Worm (Caenorhabditis elegans) whole organism, L2 larva: ENCODE results near the gene C29F7.10.
A peak's percentile ranks its signal among the peaks of the same experiment; 100 is the strongest.

ENCODE experiments used
- C34F6.9 ChIP-seq: fragments of 150-350 bp; optimal IDR thresholded peaks from 2 replicates; lab custom pipeline; 2014; ENCODE audit warnings: missing biosample characterization, missing genetic modification characterization
- F13H6.1 ChIP-seq: sonication (generic microtip); optimal IDR thresholded peaks from 2 replicates; lab custom pipeline; 2016; ENCODE audit warnings: missing genetic modification characterization, missing compliant biosample characterization
- R02D3.7 ChIP-seq: fragments of 150-350 bp; optimal IDR thresholded peaks from 2 replicates; lab custom pipeline; 2014; ENCODE audit warnings: missing biosample characterization, missing genetic modification characterization
- Y55F3AM.14 ChIP-seq: fragments of 200-800 bp; sonication (Bioruptor generic); optimal IDR thresholded peaks from 2 replicates; lab custom pipeline; 2018; ENCODE audit warnings: mild to moderate bottlenecking, missing genetic modification characterization, missing compliant biosample characterization
- ZK546.5 ChIP-seq: sonication (generic microtip); optimal IDR thresholded peaks from 2 replicates; lab custom pipeline; 2017; ENCODE audit warnings: missing biosample characterization, missing genetic modification characterization
- alr-1 ChIP-seq: fragments of 150-350 bp; optimal IDR thresholded peaks from 2 replicates; lab custom pipeline; 2014; ENCODE audit warnings: missing biosample characterization, missing genetic modification characterization
- aly-2 ChIP-seq: fragments of 150-350 bp; optimal IDR thresholded peaks from 2 replicates; lab custom pipeline; 2014; ENCODE audit warnings: missing biosample characterization, missing genetic modification characterization
- ama-1 ChIP-seq: fragments of 150-350 bp; optimal IDR thresholded peaks from 2 replicates; lab custom pipeline; 2018; ENCODE audit warnings: inconsistent platforms
- blmp-1 ChIP-seq: sonication (generic microtip); optimal IDR thresholded peaks from 2 replicates; lab custom pipeline; 2017; ENCODE audit warnings: missing genetic modification characterization, mild to moderate bottlenecking, missing compliant biosample characterization, antibody characterized with exemption, moderate library complexity; ENCODE audit not compliant: insufficient read depth
- ceh-16 ChIP-seq: fragments of 150-350 bp; optimal IDR thresholded peaks from 2 replicates; lab custom pipeline; 2014; ENCODE audit warnings: missing biosample characterization, missing genetic modification characterization
- ceh-82 ChIP-seq: fragments of 150-350 bp; optimal IDR thresholded peaks from 2 replicates; lab custom pipeline; 2014; ENCODE audit warnings: missing biosample characterization, missing genetic modification characterization
- crh-2 ChIP-seq: sonication (generic microtip); optimal IDR thresholded peaks from 2 replicates; lab custom pipeline; 2017; ENCODE audit warnings: missing biosample characterization, missing genetic modification characterization
- dmd-4 ChIP-seq: sonication (generic microtip); optimal IDR thresholded peaks from 2 replicates; lab custom pipeline; 2017; ENCODE audit warnings: missing biosample characterization, missing genetic modification characterization
- egl-27 ChIP-seq: sonication (generic microtip); optimal IDR thresholded peaks from 3 replicates; lab custom pipeline; 2017; ENCODE audit warnings: missing biosample characterization, missing genetic modification reagents, missing genetic modification characterization
- elt-1 ChIP-seq: fragments of 150-350 bp; optimal IDR thresholded peaks from 2 replicates; lab custom pipeline; 2014; ENCODE audit warnings: missing biosample characterization, missing genetic modification characterization
- elt-3 ChIP-seq: sonication (generic microtip); optimal IDR thresholded peaks from 2 replicates; lab custom pipeline; 2017; ENCODE audit warnings: missing biosample characterization, missing genetic modification characterization
- fos-1 ChIP-seq: fragments of 150-350 bp; optimal IDR thresholded peaks from 2 replicates; lab custom pipeline; 2014; ENCODE audit warnings: missing biosample characterization, missing genetic modification characterization
- gmeb-1 ChIP-seq: fragments of 150-350 bp; optimal IDR thresholded peaks from 2 replicates; lab custom pipeline; 2014; ENCODE audit warnings: missing biosample characterization, missing genetic modification characterization
- lin-11 ChIP-seq: fragments of 150-350 bp; sonication (generic microtip); optimal IDR thresholded peaks from 2 replicates; lab custom pipeline; 2014; ENCODE audit warnings: missing biosample characterization, missing genetic modification characterization, inconsistent platforms, mixed read lengths
- lin-13 ChIP-seq: fragments of 150-350 bp; optimal IDR thresholded peaks from 2 replicates; lab custom pipeline; 2014; ENCODE audit warnings: missing biosample characterization, missing genetic modification reagents, missing genetic modification characterization
- lin-39 ChIP-seq: fragments of 150-350 bp; optimal IDR thresholded peaks from 2 replicates; lab custom pipeline; 2014; ENCODE audit warnings: missing biosample characterization, missing genetic modification reagents, missing genetic modification characterization
- lsy-2 ChIP-seq, 2 experiments: fragments of 150-350 bp in 1 of 2; sonication (generic microtip) in 1 of 2; optimal IDR thresholded peaks; 2 replicates each; lab custom pipeline; 2014 to 2017; ENCODE audit warnings: missing biosample characterization in 2 of 2, missing genetic modification characterization in 2 of 2
- mab-5 ChIP-seq: fragments of 150-350 bp; optimal IDR thresholded peaks from 2 replicates; lab custom pipeline; 2014; ENCODE audit warnings: missing biosample characterization, missing genetic modification characterization
- mbf-1 ChIP-seq: sonication (generic microtip); optimal IDR thresholded peaks from 2 replicates; lab custom pipeline; 2017; ENCODE audit warnings: missing biosample characterization, missing genetic modification characterization
- mdl-1 ChIP-seq, 2 experiments: fragments of 150-350 bp in 1 of 2; sonication (generic microtip) in 1 of 2; optimal IDR thresholded peaks; 2 replicates each; lab custom pipeline; 2017; ENCODE audit warnings: missing biosample characterization in 2 of 2, missing genetic modification characterization in 2 of 2
- nhr-10 ChIP-seq: sonication (generic microtip); optimal IDR thresholded peaks from 2 replicates; lab custom pipeline; 2017; ENCODE audit warnings: missing biosample characterization, missing genetic modification characterization
- nhr-11 ChIP-seq: fragments of 150-350 bp; optimal IDR thresholded peaks from 2 replicates; lab custom pipeline; 2014; ENCODE audit warnings: missing biosample characterization, missing genetic modification characterization
- nhr-12 ChIP-seq: fragments of 150-350 bp; optimal IDR thresholded peaks from 2 replicates; lab custom pipeline; 2014; ENCODE audit warnings: missing biosample characterization, missing genetic modification characterization
- nhr-129 ChIP-seq: fragments of 150-350 bp; optimal IDR thresholded peaks from 2 replicates; lab custom pipeline; 2014; ENCODE audit warnings: missing biosample characterization, missing genetic modification characterization
- nhr-21 ChIP-seq: fragments of 150-350 bp; optimal IDR thresholded peaks from 2 replicates; lab custom pipeline; 2014; ENCODE audit warnings: missing biosample characterization, missing genetic modification characterization
- nhr-23 ChIP-seq: fragments of 150-350 bp; optimal IDR thresholded peaks from 2 replicates; lab custom pipeline; 2014; ENCODE audit warnings: missing biosample characterization, missing genetic modification reagents, missing genetic modification characterization
- nhr-237 ChIP-seq: fragments of 150-350 bp; optimal IDR thresholded peaks from 2 replicates; lab custom pipeline; 2014; ENCODE audit warnings: missing biosample characterization, missing genetic modification characterization
- nhr-25 ChIP-seq: fragments of 150-350 bp; sonication (generic microtip); optimal IDR thresholded peaks from 3 replicates; lab custom pipeline; 2014; ENCODE audit warnings: missing biosample characterization, missing genetic modification characterization
- nhr-6 ChIP-seq: fragments of 150-350 bp; optimal IDR thresholded peaks from 2 replicates; lab custom pipeline; 2014; ENCODE audit warnings: missing biosample characterization, missing genetic modification characterization
- nhr-77 ChIP-seq: fragments of 150-350 bp; optimal IDR thresholded peaks from 2 replicates; lab custom pipeline; 2014; ENCODE audit warnings: missing biosample characterization, missing genetic modification characterization
- peb-1 ChIP-seq: fragments of 150-350 bp; optimal IDR thresholded peaks from 2 replicates; lab custom pipeline; 2014; ENCODE audit warnings: missing biosample characterization, missing genetic modification characterization
- sem-4 ChIP-seq: fragments of 150-350 bp; optimal IDR thresholded peaks from 2 replicates; lab custom pipeline; 2014; ENCODE audit warnings: missing biosample characterization, missing genetic modification reagents, missing genetic modification characterization
- skn-1 ChIP-seq: sonication (generic microtip); optimal IDR thresholded peaks from 2 replicates; lab custom pipeline; 2017; ENCODE audit warnings: missing biosample characterization, missing genetic modification characterization
- sma-3 ChIP-seq: sonication (generic microtip); optimal IDR thresholded peaks from 2 replicates; lab custom pipeline; 2016; ENCODE audit warnings: missing genetic modification reagents, missing genetic modification characterization, missing compliant biosample characterization
- sma-9 ChIP-seq, 2 experiments: fragments of 150-350 bp in 1 of 2; sonication (generic microtip) in 1 of 2; optimal IDR thresholded peaks; 2 replicates each; lab custom pipeline; 2014 to 2016; ENCODE audit warnings: missing genetic modification characterization in 2 of 2, mild to moderate bottlenecking in 1 of 2, missing biosample characterization in 1 of 2, missing compliant biosample characterization in 1 of 2, missing genetic modification reagents in 1 of 2, moderate library complexity in 1 of 2
- snpc-4 ChIP-seq: fragments of 150-350 bp; optimal IDR thresholded peaks from 2 replicates; lab custom pipeline; 2014; ENCODE audit warnings: missing biosample characterization, missing genetic modification characterization
- unc-39 ChIP-seq: fragments of 150-350 bp; optimal IDR thresholded peaks from 2 replicates; lab custom pipeline; 2014; ENCODE audit warnings: missing biosample characterization, missing genetic modification characterization
- unc-55 ChIP-seq: fragments of 150-350 bp; sonication (generic microtip); optimal IDR thresholded peaks from 3 replicates; lab custom pipeline; 2014; ENCODE audit warnings: missing biosample characterization, missing genetic modification reagents, missing genetic modification characterization
- unc-62 ChIP-seq: fragments of 150-350 bp; optimal IDR thresholded peaks from 2 replicates; lab custom pipeline; 2014; ENCODE audit warnings: missing biosample characterization, missing genetic modification reagents, missing genetic modification characterization
- zag-1 ChIP-seq: fragments of 150-350 bp; optimal IDR thresholded peaks from 2 replicates; lab custom pipeline; 2014; ENCODE audit warnings: missing biosample characterization, missing genetic modification characterization
- ztf-1 ChIP-seq: fragments of 200-800 bp; sonication (Bioruptor generic); conservative IDR thresholded peaks from 2 replicates; pipeline ENCODE4 v1.3.6; 2022; ENCODE audit warnings: missing genetic modification characterization, missing compliant biosample characterization
- ztf-11 ChIP-seq: sonication (generic microtip); optimal IDR thresholded peaks from 2 replicates; lab custom pipeline; 2017; ENCODE audit warnings: missing biosample characterization, missing genetic modification characterization
- ztf-4 ChIP-seq: fragments of 150-350 bp; optimal IDR thresholded peaks from 2 replicates; lab custom pipeline; 2014; ENCODE audit warnings: missing biosample characterization, missing genetic modification characterization

The C29F7.10 gene

DNA sequence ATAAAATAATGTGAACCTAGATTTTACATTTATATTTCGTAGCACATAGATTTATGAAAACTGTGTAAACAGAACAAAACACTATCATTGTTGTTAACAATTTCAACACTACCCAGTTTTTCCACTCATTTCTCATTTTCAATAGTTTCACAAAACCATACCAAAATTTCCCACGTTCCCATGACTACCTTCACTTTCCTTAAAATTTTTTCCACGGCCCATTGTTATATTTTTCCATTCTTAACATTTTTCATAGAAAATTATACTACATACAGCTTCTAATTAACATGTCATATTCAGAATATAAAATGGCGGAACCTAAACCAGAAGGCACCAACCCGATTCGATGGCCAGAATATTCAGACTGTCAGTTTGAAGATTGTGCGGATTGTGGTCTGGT, 29.5 kb downstream of the C29F7.10 start, which contains the start of gene F02C12.1:
TSS of gene F02C12.1 (plus strand) at position 301 of the 400 bp plus-strand sequence.
- no peak for TF ChIP-seq nhr-11 (tag; lab: Kevin White, UChicago)
- no peak for TF ChIP-seq sma-3 (GFP tag; lab: Kevin White, UChicago)
- no peak for TF ChIP-seq nhr-237 (tag; lab: Kevin White, UChicago)
- TF ChIP-seq lin-11 (tag; lab: Kevin White, UChicago), result no peak
- no peak for TF ChIP-seq unc-39 (tag; lab: Kevin White, UChicago)
- TF ChIP-seq mdl-1 (tag; optimal IDR thresholded peaks at IDR 0.05; lab: Kevin White, UChicago), result no peak
- no peak for TF ChIP-seq nhr-77 (tag; lab: Kevin White, UChicago)
- no peak for TF ChIP-seq F13H6.1 (tag; lab: Kevin White, UChicago)
- no peak for TF ChIP-seq nhr-23 (tag; lab: Kevin White, UChicago)
- no peak for TF ChIP-seq nhr-10
- TF ChIP-seq sma-9 (GFP tag; optimal IDR thresholded peaks at IDR 0.05; lab: Kevin White, UChicago), result no peak
- no peak for TF ChIP-seq sma-9 (tag; optimal IDR thresholded peaks at IDR 0.05; lab: Kevin White, UChicago)
- TF ChIP-seq dmd-4 (tag; lab: Kevin White, UChicago), result no peak
- TF ChIP-seq fos-1 (tag; lab: Kevin White, UChicago), result no peak
- TF ChIP-seq ZK546.5 (tag; lab: Kevin White, UChicago), result no peak
- no peak for TF ChIP-seq mbf-1 (tag; lab: Kevin White, UChicago)
- no peak for TF ChIP-seq gmeb-1 (tag; lab: Kevin White, UChicago)
- no peak for TF ChIP-seq lin-13 (GFP tag; lab: Kevin White, UChicago)
- TF ChIP-seq nhr-21 (tag; lab: Kevin White, UChicago), result no peak
- no peak for TF ChIP-seq skn-1 (tag; lab: Kevin White, UChicago)

DNA sequence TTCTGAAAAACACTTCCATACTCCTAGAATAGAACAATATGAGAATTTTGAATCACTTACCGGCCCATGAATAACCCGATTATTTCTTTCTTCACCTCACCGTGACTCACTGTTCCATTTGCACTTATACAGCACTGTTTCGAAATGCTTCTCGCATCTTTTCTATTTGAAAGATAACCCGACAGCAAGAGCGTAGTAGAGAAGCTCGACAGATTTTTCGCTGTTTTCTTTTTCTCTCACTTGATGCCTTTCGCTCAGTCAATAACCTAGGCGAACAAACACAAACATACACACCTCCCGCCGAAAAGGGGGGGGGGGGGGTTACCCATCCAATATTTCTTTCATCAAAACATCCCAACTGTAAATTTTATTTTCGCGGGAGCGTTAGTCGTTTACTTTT, 30.0 kb downstream of the C29F7.10 start:
- TF ChIP-seq unc-62 (GFP tag; lab: Kevin White, UChicago), result no peak
- TF ChIP-seq nhr-77 (tag; lab: Kevin White, UChicago), result no peak
- no peak for TF ChIP-seq skn-1 (tag; lab: Kevin White, UChicago)
- no peak for TF ChIP-seq ztf-4 (tag; lab: Kevin White, UChicago)
- TF ChIP-seq nhr-12 (tag; lab: Kevin White, UChicago), result no peak
- TF ChIP-seq nhr-23 (tag; lab: Kevin White, UChicago), result no peak
- TF ChIP-seq crh-2 (tag; lab: Kevin White, UChicago), result no peak
- TF ChIP-seq nhr-237 (tag; lab: Kevin White, UChicago), result no peak
- no peak for TF ChIP-seq mdl-1 (tag; optimal IDR thresholded peaks at IDR 0.05; lab: Kevin White, UChicago)
- no peak for TF ChIP-seq dmd-4 (tag; lab: Kevin White, UChicago)
- TF ChIP-seq ceh-16 (tag; lab: Kevin White, UChicago), result no peak
- TF ChIP-seq alr-1 (tag; lab: Kevin White, UChicago), result no peak
- TF ChIP-seq egl-27 (tag; lab: Kevin White, UChicago), result no peak
- TF ChIP-seq elt-3, result no peak
- TF ChIP-seq F13H6.1 (tag; lab: Kevin White, UChicago), result peak; percentile 55
- no peak for TF ChIP-seq R02D3.7 (tag; lab: Kevin White, UChicago)
- peak; percentile 0 for TF ChIP-seq gmeb-1 (tag; lab: Kevin White, UChicago)
- TF ChIP-seq nhr-129 (tag; lab: Kevin White, UChicago), result peak; percentile 45
- peak; percentile 10 for TF ChIP-seq blmp-1 (tag; lab: Kevin White, UChicago)
- no peak for TF ChIP-seq snpc-4 (tag; lab: Kevin White, UChicago)
- TF ChIP-seq aly-2 (tag; lab: Kevin White, UChicago), result no peak
- no peak for TF ChIP-seq nhr-25
- TF ChIP-seq Y55F3AM.14 (GFP tag; lab: Kevin White, UChicago), result no peak
- no peak for TF ChIP-seq peb-1
- peak; percentile 49 for TF ChIP-seq sma-9 (GFP tag; optimal IDR thresholded peaks at IDR 0.05; lab: Kevin White, UChicago)
- no peak for TF ChIP-seq sma-9 (tag; optimal IDR thresholded peaks at IDR 0.05; lab: Kevin White, UChicago)
- no peak for TF ChIP-seq zag-1
- no peak for TF ChIP-seq nhr-10
- TF ChIP-seq sem-4 (tag; lab: Kevin White, UChicago), result no peak
- TF ChIP-seq ZK546.5 (tag; lab: Kevin White, UChicago), result no peak
- peak; percentile 22 for TF ChIP-seq sma-3 (GFP tag; lab: Kevin White, UChicago)
- no peak for TF ChIP-seq nhr-6 (tag; lab: Kevin White, UChicago)
- TF ChIP-seq lin-11 (tag; lab: Kevin White, UChicago), result no peak
- no peak for TF ChIP-seq nhr-11 (tag; lab: Kevin White, UChicago)
- no peak for TF ChIP-seq lin-13 (GFP tag; lab: Kevin White, UChicago)
- no peak for TF ChIP-seq elt-1 (tag; lab: Kevin White, UChicago)
- no peak for TF ChIP-seq unc-39 (tag; lab: Kevin White, UChicago)
- no peak for TF ChIP-seq lin-39 (tag; lab: Kevin White, UChicago)
- no peak for TF ChIP-seq mab-5
- TF ChIP-seq mbf-1 (tag; lab: Kevin White, UChicago), result no peak
- TF ChIP-seq ztf-11 (tag; lab: Kevin White, UChicago), result no peak
- TF ChIP-seq ztf-1, result no peak
- no peak for TF ChIP-seq ceh-82 (tag; lab: Kevin White, UChicago)
- TF ChIP-seq ama-1 (lab: Kevin White, UChicago), result no peak
- peak; percentile 20 for TF ChIP-seq C34F6.9
- TF ChIP-seq lsy-2 (tag; optimal IDR thresholded peaks at IDR 0.05; lab: Kevin White, UChicago), result no peak
- no peak for TF ChIP-seq unc-55 (GFP tag; lab: Kevin White, UChicago)
- peak; percentile 95 for TF ChIP-seq fos-1 (tag; lab: Kevin White, UChicago)
- TF ChIP-seq nhr-21 (tag; lab: Kevin White, UChicago), result no peak
